Worm (Caenorhabditis elegans) whole organism, early embryonic: ENCODE data around the gene ntl-3.

Experiments
- B0310.2 ChIP-seq: sonication (generic microtip); optimal IDR thresholded peaks from 2 replicates; lab custom pipeline; 2016; ENCODE audit warnings: mild to moderate bottlenecking, missing genetic modification characterization, missing compliant biosample characterization
- ama-1 ChIP-seq: fragments of 150-350 bp; optimal IDR thresholded peaks from 2 replicates; lab custom pipeline; 2014
- ceh-13 ChIP-seq: fragments of 200-800 bp; sonication (Bioruptor generic); optimal IDR thresholded peaks from 2 replicates; lab custom pipeline; 2018; ENCODE audit warnings: mild to moderate bottlenecking, missing genetic modification characterization, missing compliant biosample characterization
- ets-7 ChIP-seq: sonication (generic microtip); optimal IDR thresholded peaks from 2 replicates; lab custom pipeline; 2016; ENCODE audit warnings: missing genotype, missing genetic modification characterization, missing compliant biosample characterization
- flt-1 ChIP-seq: fragments of 200-800 bp; sonication (Bioruptor generic); IDR thresholded peaks from 2 replicates; pipeline ENCODE4 v1.3.6; 2022; ENCODE audit warnings: missing genetic modification characterization, missing compliant biosample characterization
- hnd-1 ChIP-seq: sonication (generic microtip); optimal IDR thresholded peaks from 2 replicates; lab custom pipeline; 2016; ENCODE audit warnings: missing genetic modification characterization, missing compliant biosample characterization
- sea-1 ChIP-seq: fragments of 200-800 bp; sonication (Bioruptor generic); conservative IDR thresholded peaks from 2 replicates; pipeline ENCODE4 v1.3.6; 2022; ENCODE audit warnings: missing genetic modification characterization, missing compliant biosample characterization
- tra-4 ChIP-seq: sonication (generic microtip); optimal IDR thresholded peaks from 2 replicates; lab custom pipeline; 2017; ENCODE audit warnings: missing genetic modification characterization, missing compliant biosample characterization

- no peak for TF ChIP-seq ets-7 (tag; lab: Kevin White, UChicago)
- TF ChIP-seq B0310.2 (tag; lab: Kevin White, UChicago), result no peak
- TF ChIP-seq hnd-1 (tag; lab: Kevin White, UChicago), result no peak
- TF ChIP-seq ama-1 (lab: Kevin White, UChicago), result no peak
- TF ChIP-seq ceh-13 (GFP tag; lab: Kevin White, UChicago), result no peak
- no peak for TF ChIP-seq tra-4 (tag; lab: Kevin White, UChicago)
- TF ChIP-seq flt-1 (GFP tag; lab: Robert Waterston, UW), result no peak
- TF ChIP-seq sea-1 (GFP tag; lab: Robert Waterston, UW), result no peak
These were observed 50.8 kb downstream of the ntl-3 start, which contains the start of gene twk-39 for ce11 chrIII:11795448-11795847.
